Worm (Caenorhabditis elegans) whole organism, midembryonic: ENCODE measurements around the gene F46B6.5.

Experiments used
- T22C8.4 ChIP-seq: fragments of 200-800 bp; sonication (Bioruptor generic); IDR thresholded peaks from 2 replicates; pipeline ENCODE4 v1.3.6; 2022; ENCODE audit warnings: missing genetic modification characterization, missing compliant biosample characterization
- cog-1 ChIP-seq: sonication (generic microtip); optimal IDR thresholded peaks from 2 replicates; lab custom pipeline; 2016; ENCODE audit warnings: missing genetic modification characterization, missing compliant biosample characterization
- flt-1 ChIP-seq: fragments of 200-800 bp; sonication (Bioruptor generic); IDR thresholded peaks from 2 replicates; pipeline ENCODE4 v1.3.6; 2022; ENCODE audit warnings: missing genetic modification characterization, missing compliant biosample characterization
- med-1 ChIP-seq: sonication (generic microtip); optimal IDR thresholded peaks from 2 replicates; lab custom pipeline; 2017; ENCODE audit warnings: missing genetic modification characterization, mild to moderate bottlenecking, missing compliant biosample characterization, antibody characterized with exemption, missing genetic modification reagents; ENCODE audit not compliant: insufficient read depth
- ref-1 ChIP-seq: fragments of 200-800 bp; sonication (Bioruptor generic); conservative IDR thresholded peaks from 2 replicates; pipeline ENCODE4 v1.3.6; 2022; ENCODE audit warnings: missing genetic modification reagents, missing genetic modification characterization, missing compliant biosample characterization

DNA sequence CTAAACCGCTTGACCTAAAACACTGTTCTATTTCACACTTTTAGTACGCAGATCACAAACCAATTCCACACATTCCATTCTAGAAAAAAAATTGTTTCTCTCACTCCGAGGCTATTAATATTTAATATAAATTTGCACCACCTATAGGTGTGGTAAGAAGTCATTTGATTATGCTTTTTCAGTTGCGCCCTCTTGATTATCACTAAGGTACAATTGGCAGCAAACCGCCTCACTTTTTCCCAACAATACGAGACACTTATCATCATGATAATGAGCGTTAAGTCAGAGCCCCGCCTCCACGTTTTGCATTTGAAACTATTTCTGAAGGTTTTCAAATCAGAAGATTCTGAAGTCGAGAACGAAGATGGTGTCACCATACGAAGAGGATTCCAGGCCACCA is 45.6 kb downstream of the F46B6.5 start, which contains the start of gene aqp-4:
- TF ChIP-seq flt-1 (GFP tag; lab: Robert Waterston, UW): no peak
- TF ChIP-seq ref-1 (GFP tag; lab: Robert Waterston, UW): no peak
- TF ChIP-seq T22C8.4 (GFP tag; lab: Robert Waterston, UW): no peak
- TF ChIP-seq cog-1 (tag; lab: Kevin White, UChicago): no peak
- no peak for TF ChIP-seq med-1
